Fruit fly (Drosophila melanogaster): ENCODE results near the gene CG12984.

The CG12984 gene

dm6 chr3L:21027657-21028255 lies 36.3 kb downstream of the CG12984 start, which contains the start of gene Pdss2 (continued):
- TF ChIP-seq sens-2 (GFP tag; IDR thresholded peaks at IDR 0.05) (peak; percentile 46; the same call in 1 of the 2 replicates), Meics (GFP tag; optimal IDR thresholded peaks at IDR 0.05) (peak; percentile 53), CG18619 (GFP tag; optimal IDR thresholded peaks at IDR 0.05) (peak; percentile 65), Mad (GFP tag; optimal IDR thresholded peaks at IDR 0.05) (peak; percentile 51), dysf (GFP tag; IDR thresholded peaks at IDR 0.05) (peak; percentile 78), Kr (GFP tag; optimal IDR thresholded peaks at IDR 0.05) (no peak), CG1529 (GFP tag; optimal IDR thresholded peaks at IDR 0.05) (peak; percentile 37), Max (GFP tag; optimal IDR thresholded peaks at IDR 0.05) (peak; percentile 60), CG10462 (GFP tag; optimal IDR thresholded peaks at IDR 0.05) (peak; percentile 41), B-H2 (GFP tag; optimal IDR thresholded peaks at IDR 0.05) (peak; percentile 84), CG12744 (GFP tag; optimal IDR thresholded peaks at IDR 0.05) (peak; percentile 31), unpg (GFP tag; optimal IDR thresholded peaks at IDR 0.05) (peak; percentile 59), ATbp (GFP tag; optimal IDR thresholded peaks at IDR 0.05) (peak; percentile 16), Ada2b (GFP tag; IDR thresholded peaks at IDR 0.05) (peak; percentile 68), CG8290 (GFP tag; optimal IDR thresholded peaks at IDR 0.05) (peak; percentile 52), CG8290 (tag; optimal IDR thresholded peaks at IDR 0.05) (peak in 1 of 2 experiments; percentile 80), sens (GFP tag) (peak; percentile 91), CG31224 (GFP tag; IDR thresholded peaks at IDR 0.05) (peak; percentile 63), CG17829 (tag; optimal IDR thresholded peaks at IDR 0.05) (peak; percentile 71), Bteb2 (GFP tag; optimal IDR thresholded peaks at IDR 0.05) (peak; percentile 60), nerfin-2 (GFP tag; IDR thresholded peaks at IDR 0.05; ENCODE audit: partially characterized antibody) (peak; percentile 38; the same call in 1 of the 2 replicates), CG10147 (GFP tag; optimal IDR thresholded peaks at IDR 0.05) (peak; percentile 55), eve (GFP tag; optimal IDR thresholded peaks at IDR 0.05) (no peak), Optix (GFP tag; IDR thresholded peaks at IDR 0.05) (peak; percentile 24; the same call in 1 of the 3 replicates), pho (GFP tag; optimal IDR thresholded peaks at IDR 0.05) (peak; percentile 82), odd (GFP tag; optimal IDR thresholded peaks at IDR 0.05) (peak; percentile 59), E2f2 (GFP tag; IDR thresholded peaks at IDR 0.05) (peak; percentile 57), fd102C (GFP tag; optimal IDR thresholded peaks at IDR 0.05) (no peak), wdn (GFP tag; IDR thresholded peaks at IDR 0.05) (peak; percentile 63; the same call in 1 of the 2 replicates), CG7556 (GFP tag; optimal IDR thresholded peaks at IDR 0.05) (peak; percentile 60), CG7839 (tag; optimal IDR thresholded peaks at IDR 0.05) (peak; percentile 71), CG1603 (tag; optimal IDR thresholded peaks at IDR 0.05) (peak; percentile 59), tin (GFP tag; optimal IDR thresholded peaks at IDR 0.05) (peak; percentile 82), CG4730 (GFP tag; IDR thresholded peaks at IDR 0.05) (peak; percentile 63; the same call in 1 of the 2 replicates), CG33557 (GFP tag; optimal IDR thresholded peaks at IDR 0.05) (peak; percentile 56), toy (GFP tag; IDR thresholded peaks at IDR 0.05) (peak; percentile 73), ken (GFP tag; IDR thresholded peaks at IDR 0.05) (peak; percentile 86), chinmo (GFP tag; IDR thresholded peaks at IDR 0.05; ENCODE audit: partially characterized antibody) (peak; percentile 99), pzg (GFP tag; optimal IDR thresholded peaks at IDR 0.05) (peak; percentile 66), gcm2 (GFP tag; optimal IDR thresholded peaks at IDR 0.05) (no peak), Ssrp (tag; optimal IDR thresholded peaks at IDR 0.05) (peak; percentile 72), usp (GFP tag; optimal IDR thresholded peaks at IDR 0.05) (no peak), MESR4 (GFP tag; optimal IDR thresholded peaks at IDR 0.05) (peak; percentile 96), CG3065 (GFP tag; optimal IDR thresholded peaks at IDR 0.05) (no peak), da (GFP tag; optimal IDR thresholded peaks at IDR 0.05) (peak; percentile 9), PHDP (tag; optimal IDR thresholded peaks at IDR 0.05) (peak; percentile 46), NC2β (GFP tag; optimal IDR thresholded peaks at IDR 0.05) (peak; percentile 41), CG32532 (GFP tag; IDR thresholded peaks at IDR 0.05) (peak; percentile 82), pum (GFP tag; optimal IDR thresholded peaks at IDR 0.05) (peak; percentile 66), CG43689 (GFP tag; IDR thresholded peaks at IDR 0.05) (peak; percentile 52), Oli (tag; optimal IDR thresholded peaks at IDR 0.05) (peak; percentile 37)
